Fruit fly (Drosophila melanogaster) whole organism: Measurements from ENCODE around the gene CG9396.

Experiments
- CG8478 ChIP-seq: fragments of >200 bp; optimal IDR thresholded peaks from 2 replicates; lab custom pipeline; 2018; ENCODE audit warnings: inconsistent platforms
- Dll ChIP-seq: fragments of >200 bp; optimal IDR thresholded peaks from 2 replicates; lab custom pipeline; 2017
- EcR ChIP-seq, 2 experiments: fragments of >200 bp; optimal IDR thresholded peaks; 2 replicates each; lab custom pipeline; 2017; ENCODE audit warnings: missing biosample characterization in 2 of 2, missing genetic modification characterization in 2 of 2, missing genetic modification reagents in 2 of 2
- pan ChIP-seq: fragments of >200 bp; optimal IDR thresholded peaks from 2 replicates; lab custom pipeline; 2017
- psq ChIP-seq: fragments of >200 bp; optimal IDR thresholded peaks from 2 replicates; lab custom pipeline; 2017
- usp ChIP-seq: fragments of >200 bp; optimal IDR thresholded peaks from 2 replicates; lab custom pipeline; 2017; ENCODE audit warnings: missing biosample characterization, missing genetic modification characterization, mixed read lengths

dm6 chr3R:9551013-9551658 lies 20.3 kb downstream of the CG9396 start:
- no peak for TF ChIP-seq pan (lab: Kevin White, UChicago)
- TF ChIP-seq Dll: peak; percentile 93
- TF ChIP-seq CG8478 (lab: Kevin White, UChicago): no peak
- TF ChIP-seq psq (lab: Kevin White, UChicago): no peak
- no peak for TF ChIP-seq usp (GFP tag; lab: Kevin White, UChicago)
- no peak for TF ChIP-seq EcR (GFP tag; optimal IDR thresholded peaks at IDR 0.05; lab: Kevin White, UChicago)
